Worm (Caenorhabditis elegans) whole organism, early embryonic: ENCODE results near the gene C49A9.3.
"Not testable (repeated sequence)": the region's sequence is repeated elsewhere in the genome, so short reads cannot be mapped to it uniquely, and the experiment has no call there.

Source experiments
- B0310.2 ChIP-seq: sonication (generic microtip); optimal IDR thresholded peaks from 2 replicates; lab custom pipeline; 2016; ENCODE audit warnings: mild to moderate bottlenecking, missing genetic modification characterization, missing compliant biosample characterization
- F13C5.2 ChIP-seq: sonication (generic microtip); optimal IDR thresholded peaks from 2 replicates; lab custom pipeline; 2017; ENCODE audit warnings: mild to moderate bottlenecking, missing genetic modification characterization, inconsistent platforms, missing compliant biosample characterization
- aly-1 ChIP-seq: sonication (generic microtip); optimal IDR thresholded peaks from 2 replicates; lab custom pipeline; 2016; ENCODE audit warnings: missing genetic modification characterization, missing compliant biosample characterization
- ama-1 ChIP-seq: fragments of 150-350 bp; optimal IDR thresholded peaks from 2 replicates; lab custom pipeline; 2014
- ceh-13 ChIP-seq: fragments of 200-800 bp; sonication (Bioruptor generic); optimal IDR thresholded peaks from 2 replicates; lab custom pipeline; 2018; ENCODE audit warnings: mild to moderate bottlenecking, missing genetic modification characterization, missing compliant biosample characterization
- ceh-36 ChIP-seq: sonication (generic microtip); optimal IDR thresholded peaks from 2 replicates; lab custom pipeline; 2016; ENCODE audit warnings: missing genetic modification characterization, inconsistent platforms, missing compliant biosample characterization
- ets-7 ChIP-seq: sonication (generic microtip); optimal IDR thresholded peaks from 2 replicates; lab custom pipeline; 2016; ENCODE audit warnings: missing genotype, missing genetic modification characterization, missing compliant biosample characterization
- flt-1 ChIP-seq: fragments of 200-800 bp; sonication (Bioruptor generic); IDR thresholded peaks from 2 replicates; pipeline ENCODE4 v1.3.6; 2022; ENCODE audit warnings: missing genetic modification characterization, missing compliant biosample characterization
- hmbx-1 ChIP-seq: sonication (generic microtip); optimal IDR thresholded peaks from 2 replicates; lab custom pipeline; 2016; ENCODE audit warnings: mild to moderate bottlenecking, missing genetic modification characterization, missing compliant biosample characterization
- hmg-4 ChIP-seq: fragments of 200-800 bp; sonication (Bioruptor generic); optimal IDR thresholded peaks from 2 replicates; lab custom pipeline; 2018; ENCODE audit warnings: mild to moderate bottlenecking, missing genetic modification characterization, missing compliant biosample characterization
- hnd-1 ChIP-seq: sonication (generic microtip); optimal IDR thresholded peaks from 2 replicates; lab custom pipeline; 2016; ENCODE audit warnings: missing genetic modification characterization, missing compliant biosample characterization
- pes-1 ChIP-seq: fragments of 200-800 bp; sonication (Bioruptor generic); IDR thresholded peaks from 2 replicates; pipeline ENCODE4 v1.3.6; 2022; ENCODE audit warnings: missing genetic modification reagents, missing genetic modification characterization, missing compliant biosample characterization
- scrt-1 ChIP-seq: fragments of 200-800 bp; sonication (Bioruptor generic); IDR thresholded peaks from 2 replicates; pipeline ENCODE4 v1.3.6; 2022; ENCODE audit warnings: missing genetic modification characterization, missing compliant biosample characterization
- sea-1 ChIP-seq: fragments of 200-800 bp; sonication (Bioruptor generic); conservative IDR thresholded peaks from 2 replicates; pipeline ENCODE4 v1.3.6; 2022; ENCODE audit warnings: missing genetic modification characterization, missing compliant biosample characterization
- tbx-11 ChIP-seq: fragments of 200-800 bp; sonication (Bioruptor generic); IDR thresholded peaks from 2 replicates; pipeline ENCODE4 v1.3.6; 2022; ENCODE audit warnings: missing genetic modification characterization, missing compliant biosample characterization
- tbx-37 ChIP-seq: fragments of 200-800 bp; sonication (Bioruptor generic); conservative IDR thresholded peaks from 2 replicates; pipeline ENCODE4 v1.3.6; 2022; ENCODE audit warnings: missing genetic modification reagents, missing genetic modification characterization, missing compliant biosample characterization
- tra-4 ChIP-seq: sonication (generic microtip); optimal IDR thresholded peaks from 2 replicates; lab custom pipeline; 2017; ENCODE audit warnings: missing genetic modification characterization, missing compliant biosample characterization

The C49A9.3 gene

ce11 chrIV:6248486-6248885, 26.6 kb downstream of the C49A9.3 start, which contains the start of gene acox-3:
acox-3 (minus strand) TSS chrIV:6248492.
- no peak for TF ChIP-seq hmg-4 (GFP tag; lab: Kevin White, UChicago)
- TF ChIP-seq ceh-36 = no peak
- no peak for TF ChIP-seq hmbx-1
- no peak for TF ChIP-seq ceh-13
- no peak for TF ChIP-seq ama-1 (lab: Kevin White, UChicago)
- no peak for TF ChIP-seq hnd-1 (tag; lab: Kevin White, UChicago)
- TF ChIP-seq ets-7 (tag; lab: Kevin White, UChicago) = no peak
- TF ChIP-seq sea-1 (GFP tag; lab: Robert Waterston, UW) = no peak
- TF ChIP-seq tbx-11 (GFP tag; lab: Robert Waterston, UW) = no peak
- TF ChIP-seq tbx-37 (GFP tag; lab: Robert Waterston, UW) = no peak
- TF ChIP-seq pes-1 (GFP tag; lab: Robert Waterston, UW) = no peak
- no peak for TF ChIP-seq scrt-1 (GFP tag; lab: Robert Waterston, UW)
- TF ChIP-seq B0310.2 (tag; lab: Kevin White, UChicago) = no peak
- TF ChIP-seq tra-4 (tag; lab: Kevin White, UChicago) = no peak
- no peak for TF ChIP-seq aly-1 (tag; lab: Kevin White, UChicago)
- TF ChIP-seq flt-1 (GFP tag; lab: Robert Waterston, UW) = no peak
- TF ChIP-seq F13C5.2 (tag; lab: Kevin White, UChicago) = no peak

DNA sequence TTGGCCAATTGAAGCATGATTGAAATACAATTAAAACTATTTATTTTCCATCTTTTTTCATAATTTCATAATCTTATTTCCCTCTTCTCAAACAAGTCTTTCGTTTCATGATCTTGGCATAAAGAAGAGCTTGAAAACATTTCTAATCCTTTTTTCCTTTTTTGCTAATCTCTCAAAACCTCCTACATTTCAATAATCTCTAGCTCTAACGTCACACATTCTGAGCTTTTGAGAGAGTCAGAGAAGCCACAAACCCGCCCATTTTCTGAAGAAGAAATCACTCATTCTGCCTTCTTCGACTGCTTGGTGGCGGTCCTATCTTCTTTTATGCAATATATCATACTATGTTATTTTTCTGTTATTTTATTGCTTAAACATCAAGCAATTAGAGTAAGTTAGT, 27.7 kb downstream of the C49A9.3 start, which contains the start of gene F58F9.1:
F58F9.1 (plus strand) TSS at position 251 of the 400 bp plus-strand sequence.
- no peak for TF ChIP-seq tbx-37 (GFP tag; lab: Robert Waterston, UW)
- TF ChIP-seq tbx-11 (GFP tag; lab: Robert Waterston, UW) = no peak
- TF ChIP-seq hmg-4 (GFP tag; lab: Kevin White, UChicago) = no peak
- TF ChIP-seq hnd-1 (tag; lab: Kevin White, UChicago) = no peak
- TF ChIP-seq ets-7 (tag; lab: Kevin White, UChicago) = no peak
- TF ChIP-seq pes-1 (GFP tag; lab: Robert Waterston, UW) = no peak
- no peak for TF ChIP-seq scrt-1 (GFP tag; lab: Robert Waterston, UW)
- no peak for TF ChIP-seq tra-4 (tag; lab: Kevin White, UChicago)
- no peak for TF ChIP-seq hmbx-1
- TF ChIP-seq flt-1 (GFP tag; lab: Robert Waterston, UW) = no peak
- TF ChIP-seq aly-1 (tag; lab: Kevin White, UChicago) = no peak

ce11 chrIV:6253000-6253399, 31.1 kb downstream of the C49A9.3 start, which contains the start of gene T13A10.2:
T13A10.2 (plus strand) TSS chrIV:6253300.
- TF ChIP-seq tbx-11 (GFP tag; lab: Robert Waterston, UW); scrt-1 (GFP tag; lab: Robert Waterston, UW); hmg-4 (GFP tag; lab: Kevin White, UChicago): not testable (repeated sequence)

DNA sequence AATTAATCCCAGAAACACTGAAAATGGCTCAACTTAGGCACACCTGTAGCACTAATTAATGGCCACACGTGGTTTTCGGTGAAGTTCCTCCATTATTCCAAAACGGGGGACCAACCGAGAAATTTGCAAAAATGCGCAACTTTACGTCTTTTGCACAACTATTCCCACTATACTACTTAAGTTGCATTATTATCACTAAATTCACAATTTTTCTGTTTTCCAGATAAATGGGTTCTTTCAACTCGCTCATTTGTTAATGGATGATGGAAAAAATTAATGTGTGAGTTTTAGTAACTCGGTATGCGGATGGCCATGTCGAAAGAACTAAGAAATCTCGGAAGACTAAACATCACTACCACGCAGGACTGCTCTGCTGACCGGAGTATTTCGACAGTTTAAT, 32.7 kb downstream of the C49A9.3 start, which contains the start of gene T13A10.64:
T13A10.64 (plus strand) TSS at position 301 of the 400 bp plus-strand sequence.
- TF ChIP-seq hnd-1 (tag; lab: Kevin White, UChicago) = no peak

- TF ChIP-seq flt-1 (GFP tag; lab: Robert Waterston, UW) = no peak
- TF ChIP-seq tbx-37 (GFP tag; lab: Robert Waterston, UW) = no peak
- TF ChIP-seq aly-1 (tag; lab: Kevin White, UChicago) = no peak
- no peak for TF ChIP-seq hmg-4 (GFP tag; lab: Kevin White, UChicago)
- no peak for TF ChIP-seq hnd-1 (tag; lab: Kevin White, UChicago)
- no peak for TF ChIP-seq ama-1 (lab: Kevin White, UChicago)
- TF ChIP-seq B0310.2 (tag; lab: Kevin White, UChicago) = no peak
- no peak for TF ChIP-seq ets-7 (tag; lab: Kevin White, UChicago)
- no peak for TF ChIP-seq hmbx-1
- TF ChIP-seq tbx-11 (GFP tag; lab: Robert Waterston, UW) = no peak
- TF ChIP-seq ceh-36 = no peak
- TF ChIP-seq ceh-13 = no peak
- TF ChIP-seq pes-1 (GFP tag; lab: Robert Waterston, UW) = no peak
These were observed 37.1 kb downstream of the C49A9.3 start for ce11 chrIV:6258967-6259366.

ce11 chrIV:6259732-6260131, 37.8 kb downstream of the C49A9.3 start, which contains the start of gene nlp-16:
nlp-16 (minus strand) TSS chrIV:6259832.
- no peak for TF ChIP-seq tra-4 (tag; lab: Kevin White, UChicago)
- no peak for TF ChIP-seq ceh-13
- TF ChIP-seq flt-1 (GFP tag; lab: Robert Waterston, UW) = no peak
- no peak for TF ChIP-seq tbx-37 (GFP tag; lab: Robert Waterston, UW)
- no peak for TF ChIP-seq sea-1 (GFP tag; lab: Robert Waterston, UW)
- no peak for TF ChIP-seq scrt-1 (GFP tag; lab: Robert Waterston, UW)
- no peak for TF ChIP-seq ceh-36
- no peak for TF ChIP-seq ama-1 (lab: Kevin White, UChicago)

- TF ChIP-seq ceh-13 (no peak), sea-1 (GFP tag; lab: Robert Waterston, UW) (no peak), hmbx-1 (no peak)
These were observed 41.4 kb downstream of the C49A9.3 start, which contains the start of gene srv-28 for ce11 chrIV:6263244-6263643. srv-28 (minus strand) TSS chrIV:6263344.

- no peak for TF ChIP-seq sea-1 (GFP tag; lab: Robert Waterston, UW)
- no peak for TF ChIP-seq tbx-37 (GFP tag; lab: Robert Waterston, UW)
- no peak for TF ChIP-seq hmbx-1
- TF ChIP-seq aly-1 (tag; lab: Kevin White, UChicago) = no peak
- TF ChIP-seq tbx-11 (GFP tag; lab: Robert Waterston, UW) = no peak
- no peak for TF ChIP-seq ceh-36
- TF ChIP-seq ceh-13 = no peak
- no peak for TF ChIP-seq pes-1 (GFP tag; lab: Robert Waterston, UW)
- no peak for TF ChIP-seq F13C5.2 (tag; lab: Kevin White, UChicago)
- TF ChIP-seq hmg-4 (GFP tag; lab: Kevin White, UChicago) = no peak
- TF ChIP-seq hnd-1 (tag; lab: Kevin White, UChicago) = no peak
- TF ChIP-seq B0310.2 (tag; lab: Kevin White, UChicago) = no peak
- TF ChIP-seq tra-4 (tag; lab: Kevin White, UChicago) = no peak
- no peak for TF ChIP-seq scrt-1 (GFP tag; lab: Robert Waterston, UW)
- TF ChIP-seq ama-1 (lab: Kevin White, UChicago) = no peak
These were observed 44.6 kb downstream of the C49A9.3 start, which contains the start of gene srv-29 for ce11 chrIV:6266499-6266898. srv-29 (minus strand) TSS chrIV:6266599.
